Fruit fly (Drosophila melanogaster) whole organism, embryonic: Measurements from ENCODE around the gene Dlip1.

Experiments used
- CG10366 ChIP-seq: fragments of 200-800 bp; sonication (Bioruptor generic); IDR thresholded peaks from 2 replicates; pipeline ENCODE4 v1.3.6; 2022; ENCODE audit warnings: missing biosample characterization, missing genetic modification characterization
- CG11093 ChIP-seq: fragments of 200-800 bp; sonication (Bioruptor generic); IDR thresholded peaks from 3 replicates; pipeline ENCODE4 v1.3.6; 2022; ENCODE audit warnings: missing biosample characterization, missing genetic modification characterization
- CG11695 ChIP-seq: fragments of 200-800 bp; sonication (Bioruptor generic); IDR thresholded peaks from 3 replicates; pipeline ENCODE4 v1.3.6; 2022; ENCODE audit warnings: missing biosample characterization, missing genetic modification characterization
- CG12236 ChIP-seq: fragments of 200-800 bp; sonication (Bioruptor generic); optimal IDR thresholded peaks from 2 replicates; lab custom pipeline; 2016; ENCODE audit warnings: missing biosample characterization, missing genetic modification characterization
- CG1233 ChIP-seq: fragments of 200-800 bp; sonication (Bioruptor generic); optimal IDR thresholded peaks from 4 replicates; lab custom pipeline; 2018; ENCODE audit warnings: missing biosample characterization, mild to moderate bottlenecking, missing genetic modification characterization
- CG12391 ChIP-seq: fragments of 200-800 bp; sonication (Bioruptor generic); optimal IDR thresholded peaks from 3 replicates; lab custom pipeline; 2018; ENCODE audit warnings: missing biosample characterization, mild to moderate bottlenecking, missing genetic modification characterization, moderate library complexity
- CG13123 ChIP-seq: fragments of 200-800 bp; sonication (Bioruptor generic); optimal IDR thresholded peaks from 2 replicates; lab custom pipeline; 2016; ENCODE audit warnings: missing biosample characterization, missing genetic modification characterization
- CG13775 ChIP-seq: fragments of 200-800 bp; sonication (Bioruptor generic); optimal IDR thresholded peaks from 3 replicates; lab custom pipeline; 2017; ENCODE audit warnings: missing biosample characterization, mild to moderate bottlenecking, missing genetic modification characterization
- CG17385 ChIP-seq: fragments of 200-800 bp; sonication (Bioruptor generic); optimal IDR thresholded peaks from 3 replicates; lab custom pipeline; 2018; ENCODE audit warnings: missing biosample characterization, mild to moderate bottlenecking, missing genetic modification characterization
- CG17829 ChIP-seq: fragments of 200-800 bp; optimal IDR thresholded peaks from 2 replicates; lab custom pipeline; 2019; ENCODE audit warnings: missing biosample characterization, mild to moderate bottlenecking, missing genetic modification characterization, moderate library complexity
- CG17912 ChIP-seq: fragments of 200-800 bp; sonication (Bioruptor generic); optimal IDR thresholded peaks from 2 replicates; lab custom pipeline; 2018; ENCODE audit warnings: missing biosample characterization, mild to moderate bottlenecking, missing genetic modification characterization
- CG18619 ChIP-seq: fragments of 200-800 bp; sonication (Bioruptor generic); optimal IDR thresholded peaks from 3 replicates; lab custom pipeline; 2017; ENCODE audit warnings: missing biosample characterization, mild to moderate bottlenecking, missing genetic modification characterization
- CG2120 ChIP-seq: fragments of 200-800 bp; sonication (Bioruptor generic); optimal IDR thresholded peaks from 3 replicates; lab custom pipeline; 2016; ENCODE audit warnings: missing biosample characterization, missing genetic modification characterization
- CG2889 ChIP-seq: fragments of 200-800 bp; sonication (Bioruptor generic); IDR thresholded peaks from 3 replicates; pipeline ENCODE4 v1.3.6; 2022; ENCODE audit warnings: missing biosample characterization, missing genetic modification characterization
- CG4360 ChIP-seq: fragments of 200-800 bp; sonication (Bioruptor generic); IDR thresholded peaks from 2 replicates; pipeline ENCODE4 v1.3.6; 2022; ENCODE audit warnings: missing biosample characterization, missing genetic modification characterization
- CG6654 ChIP-seq: fragments of 200-800 bp; sonication (Bioruptor generic); optimal IDR thresholded peaks from 2 replicates; lab custom pipeline; 2017; ENCODE audit warnings: missing biosample characterization, mild to moderate bottlenecking, missing genetic modification characterization
- CG7786 ChIP-seq: fragments of 200-800 bp; sonication (Bioruptor generic); optimal IDR thresholded peaks from 2 replicates; lab custom pipeline; 2016; ENCODE audit warnings: missing biosample characterization, missing genetic modification characterization
- CG7928 ChIP-seq: fragments of 200-800 bp; sonication (Bioruptor generic); optimal IDR thresholded peaks from 2 replicates; lab custom pipeline; 2017; ENCODE audit warnings: missing biosample characterization, mild to moderate bottlenecking, missing genetic modification characterization
- CG9932 ChIP-seq: fragments of 200-800 bp; sonication (Bioruptor generic); IDR thresholded peaks from 2 replicates; pipeline ENCODE4 v1.3.6; 2022; ENCODE audit warnings: missing biosample characterization, missing genetic modification characterization
- D19B ChIP-seq: fragments of 200-800 bp; sonication (Bioruptor generic); optimal IDR thresholded peaks from 2 replicates; lab custom pipeline; 2017; ENCODE audit warnings: missing biosample characterization, mild to moderate bottlenecking, missing genetic modification characterization
- GATAe ChIP-seq: fragments of 200-800 bp; sonication (Bioruptor generic); conservative IDR thresholded peaks from 2 replicates; pipeline ENCODE4 v1.3.6; 2022; ENCODE audit warnings: missing biosample characterization, missing genetic modification characterization
- H2.0 ChIP-seq: fragments of 200-800 bp; sonication (Bioruptor generic); IDR thresholded peaks from 2 replicates; pipeline ENCODE4 v1.3.6; 2022; ENCODE audit warnings: missing biosample characterization, missing genetic modification characterization
- MBD-R2 ChIP-seq: fragments of 200-800 bp; sonication (Bioruptor generic); IDR thresholded peaks from 2 replicates; pipeline ENCODE4 v1.3.6; 2022; ENCODE audit warnings: missing biosample characterization, missing genetic modification characterization
- Meics ChIP-seq: fragments of 200-800 bp; sonication (Bioruptor generic); optimal IDR thresholded peaks from 2 replicates; lab custom pipeline; 2017; ENCODE audit warnings: missing biosample characterization, mild to moderate bottlenecking, missing genetic modification characterization
- Nf-YC ChIP-seq: fragments of 200-800 bp; optimal IDR thresholded peaks from 3 replicates; lab custom pipeline; 2019; ENCODE audit warnings: missing biosample characterization, mild to moderate bottlenecking, missing genetic modification characterization, moderate library complexity
- Oli ChIP-seq: fragments of 200-800 bp; sonication (Bioruptor generic); optimal IDR thresholded peaks from 2 replicates; lab custom pipeline; 2018; ENCODE audit warnings: missing biosample characterization, mild to moderate bottlenecking, missing genetic modification characterization, moderate library complexity
- Rx ChIP-seq: fragments of 200-800 bp; sonication (Bioruptor generic); IDR thresholded peaks from 2 replicates; pipeline ENCODE4 v1.3.6; 2022; ENCODE audit warnings: missing biosample characterization, missing genetic modification characterization
- Six4 ChIP-seq: fragments of 200-800 bp; sonication (Bioruptor generic); optimal IDR thresholded peaks from 2 replicates; lab custom pipeline; 2016; ENCODE audit warnings: missing biosample characterization, missing genetic modification characterization
- Sox100B ChIP-seq: fragments of 200-800 bp; sonication (Bioruptor generic); optimal IDR thresholded peaks from 3 replicates; lab custom pipeline; 2018; ENCODE audit warnings: missing biosample characterization, mild to moderate bottlenecking, missing genetic modification characterization
- Xbp1 ChIP-seq: fragments of 200-800 bp; sonication (Bioruptor generic); optimal IDR thresholded peaks from 3 replicates; lab custom pipeline; 2016; ENCODE audit warnings: missing biosample characterization, mild to moderate bottlenecking, missing genetic modification characterization
- ac ChIP-seq: fragments of 200-800 bp; sonication (Bioruptor generic); optimal IDR thresholded peaks from 3 replicates; lab custom pipeline; 2017; ENCODE audit warnings: missing biosample characterization, mild to moderate bottlenecking, missing genetic modification characterization
- cg ChIP-seq: fragments of 200-800 bp; sonication (Bioruptor generic); optimal IDR thresholded peaks from 3 replicates; lab custom pipeline; 2019; ENCODE audit warnings: missing biosample characterization, mild to moderate bottlenecking, missing genetic modification characterization, moderate library complexity
- cwo ChIP-seq: fragments of 200-800 bp; sonication (Bioruptor generic); optimal IDR thresholded peaks from 3 replicates; lab custom pipeline; 2017; ENCODE audit warnings: missing biosample characterization, missing genetic modification characterization, mild to moderate bottlenecking, moderate library complexity, missing genetic modification reagents
- da ChIP-seq: fragments of 200-800 bp; sonication (Bioruptor generic); optimal IDR thresholded peaks from 2 replicates; lab custom pipeline; 2016; ENCODE audit warnings: missing biosample characterization, missing genetic modification characterization
- ems ChIP-seq: fragments of 200-800 bp; sonication (Bioruptor generic); optimal IDR thresholded peaks from 3 replicates; lab custom pipeline; 2016; ENCODE audit warnings: missing biosample characterization, missing genetic modification characterization
- en ChIP-seq: fragments of 200-800 bp; sonication (Bioruptor generic); optimal IDR thresholded peaks from 2 replicates; lab custom pipeline; 2016; ENCODE audit warnings: missing biosample characterization, missing genetic modification characterization
- eyg ChIP-seq: fragments of 200-800 bp; sonication (Bioruptor generic); optimal IDR thresholded peaks from 3 replicates; lab custom pipeline; 2016; ENCODE audit warnings: missing biosample characterization, missing genetic modification characterization
- fru ChIP-seq: fragments of >200 bp; optimal IDR thresholded peaks from 2 replicates; lab custom pipeline; 2017
- grau ChIP-seq: fragments of 200-800 bp; optimal IDR thresholded peaks from 3 replicates; lab custom pipeline; 2019; ENCODE audit warnings: missing biosample characterization, mild to moderate bottlenecking, missing genetic modification characterization, moderate library complexity
- ind ChIP-seq: fragments of 200-800 bp; sonication (Bioruptor generic); optimal IDR thresholded peaks from 3 replicates; lab custom pipeline; 2016; ENCODE audit warnings: missing biosample characterization, missing genetic modification characterization
- kah ChIP-seq: fragments of 200-800 bp; sonication (Bioruptor generic); optimal IDR thresholded peaks from 2 replicates; lab custom pipeline; 2018; ENCODE audit warnings: missing biosample characterization, mild to moderate bottlenecking, missing genetic modification characterization
- ken ChIP-seq: fragments of 200-800 bp; sonication (Bioruptor generic); IDR thresholded peaks from 3 replicates; pipeline ENCODE4 v1.3.6; 2022; ENCODE audit warnings: missing biosample characterization, missing genetic modification characterization
- pfk ChIP-seq: fragments of 200-800 bp; sonication (Bioruptor generic); optimal IDR thresholded peaks from 2 replicates; lab custom pipeline; 2018; ENCODE audit warnings: missing biosample characterization, mild to moderate bottlenecking, missing genetic modification characterization, moderate library complexity
- ssp ChIP-seq: fragments of 200-800 bp; sonication (Bioruptor generic); IDR thresholded peaks from 2 replicates; pipeline ENCODE4 v1.3.6; 2022; ENCODE audit warnings: missing biosample characterization, missing genetic modification characterization
- tin ChIP-seq: fragments of 200-800 bp; sonication (Bioruptor generic); optimal IDR thresholded peaks from 3 replicates; lab custom pipeline; 2016; ENCODE audit warnings: missing biosample characterization, missing genetic modification characterization
- tna ChIP-seq: fragments of 200-800 bp; sonication (Bioruptor generic); IDR thresholded peaks from 2 replicates; pipeline ENCODE4 v1.3.6; 2022; ENCODE audit warnings: missing biosample characterization, missing genetic modification characterization; ENCODE audit not compliant: partially characterized antibody
- unc-4 ChIP-seq: fragments of 200-800 bp; sonication (Bioruptor generic); IDR thresholded peaks from 2 replicates; pipeline ENCODE4 v1.3.6; 2022; ENCODE audit warnings: missing biosample characterization, missing genetic modification characterization; ENCODE audit not compliant: partially characterized antibody
- usp ChIP-seq: fragments of >200 bp; optimal IDR thresholded peaks from 2 replicates; lab custom pipeline; 2017; ENCODE audit warnings: missing biosample characterization, missing genetic modification characterization
- vvl ChIP-seq: fragments of 200-800 bp; sonication (Bioruptor generic); IDR thresholded peaks from 2 replicates; pipeline ENCODE4 v1.3.6; 2022; ENCODE audit warnings: missing biosample characterization, missing genetic modification characterization
- wek ChIP-seq: fragments of 200-800 bp; sonication (Bioruptor generic); optimal IDR thresholded peaks from 3 replicates; lab custom pipeline; 2018; ENCODE audit warnings: missing biosample characterization, mild to moderate bottlenecking, missing genetic modification characterization, moderate library complexity
- wor ChIP-seq: fragments of 200-800 bp; sonication (Bioruptor generic); IDR thresholded peaks from 2 replicates; pipeline ENCODE4 v1.3.6; 2022; ENCODE audit warnings: missing biosample characterization, missing genetic modification characterization
- z ChIP-seq: fragments of 200-800 bp; sonication (Bioruptor generic); IDR thresholded peaks from 3 replicates; pipeline ENCODE4 v1.3.6; 2022; ENCODE audit warnings: missing biosample characterization, missing genetic modification characterization

Dlip1 gene

DNA sequence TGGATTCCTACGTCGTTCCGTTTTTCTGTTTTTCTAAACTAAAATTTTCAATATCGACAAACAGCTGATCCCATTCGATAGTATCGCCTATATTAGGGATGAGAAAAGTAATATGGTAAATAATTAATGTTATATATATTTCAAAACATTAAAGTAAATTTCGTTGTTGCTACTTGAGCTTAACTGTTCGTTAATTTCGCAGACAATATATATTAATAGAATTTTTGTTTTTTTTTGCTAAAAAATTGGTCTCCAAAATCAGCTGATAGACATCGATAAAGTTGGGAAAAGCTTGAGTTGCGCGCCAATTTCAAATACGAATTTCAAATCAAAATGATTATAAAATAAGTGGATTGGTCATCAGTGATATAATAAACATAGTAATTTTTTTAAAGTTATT, 37.9 kb downstream of the Dlip1 start, which contains the start of gene CG12118 (continued):
- TF ChIP-seq MBD-R2 (GFP tag; lab: Robert Waterston, UW) (peak; percentile 87), D19B (GFP tag; lab: Kevin White, UChicago) (no peak), CG11695 (GFP tag; lab: Robert Waterston, UW) (peak; percentile 67; the same call in 2 of the 3 replicates), eyg (GFP tag; lab: Kevin White, UChicago) (no peak), CG6654 (no peak), da (no peak), Oli (tag; lab: Kevin White, UChicago) (peak; percentile 59), Rx (GFP tag; lab: Robert Waterston, UW) (peak; percentile 45; the same call in 1 of the 2 replicates), CG12236 (GFP tag; lab: Kevin White, UChicago) (no peak), ems (GFP tag; lab: Kevin White, UChicago) (peak; percentile 17), CG10366 (GFP tag; lab: Robert Waterston, UW) (peak; percentile 88), tin (GFP tag; lab: Kevin White, UChicago) (peak; percentile 79), en (GFP tag; lab: Kevin White, UChicago) (no peak), CG17912 (GFP tag; lab: Kevin White, UChicago) (no peak), fru (lab: Kevin White, UChicago) (no peak), CG2120 (GFP tag; lab: Kevin White, UChicago) (peak; percentile 86), CG12391 (tag; lab: Kevin White, UChicago) (peak; percentile 91), wor (peak; percentile 67), CG17385 (GFP tag; lab: Kevin White, UChicago) (peak; percentile 71), ind (GFP tag; lab: Kevin White, UChicago) (peak; percentile 80), H2.0 (GFP tag; lab: Robert Waterston, UW) (peak; percentile 87), CG2889 (GFP tag; lab: Robert Waterston, UW) (peak; percentile 84), CG1233 (GFP tag; lab: Kevin White, UChicago) (peak; percentile 59), CG4360 (GFP tag; lab: Robert Waterston, UW) (no peak), Xbp1 (GFP tag; lab: Kevin White, UChicago) (peak; percentile 90), ken (peak; percentile 87), CG18619 (GFP tag; lab: Kevin White, UChicago) (peak; percentile 57), Six4 (GFP tag; lab: Kevin White, UChicago) (peak; percentile 72), vvl (GFP tag; lab: Robert Waterston, UW) (peak; percentile 91), Nf-YC (tag; lab: Kevin White, UChicago) (peak; percentile 51), usp (GFP tag; lab: Kevin White, UChicago) (no peak), unc-4 (GFP tag; lab: Robert Waterston, UW) (peak; percentile 96), CG7786 (GFP tag; lab: Kevin White, UChicago) (peak; percentile 20), CG13123 (GFP tag; lab: Kevin White, UChicago) (peak; percentile 75), ssp (GFP tag; lab: Robert Waterston, UW) (peak; percentile 74), ac (GFP tag; lab: Kevin White, UChicago) (no peak), tna (GFP tag; lab: Robert Waterston, UW) (peak; percentile 81; the same call in 1 of the 2 replicates), CG13775 (GFP tag; lab: Kevin White, UChicago) (peak; percentile 80), CG11093 (peak; percentile 74), z (GFP tag; lab: Robert Waterston, UW) (no peak), pfk (GFP tag; lab: Kevin White, UChicago) (no peak), Sox100B (GFP tag; lab: Kevin White, UChicago) (peak; percentile 67), cg (GFP tag; lab: Kevin White, UChicago) (no peak), grau (tag; lab: Kevin White, UChicago) (peak; percentile 67), Meics (GFP tag; lab: Kevin White, UChicago) (peak; percentile 73), cwo (GFP tag; lab: Kevin White, UChicago) (peak; percentile 49), kah (no peak), CG17829 (tag; lab: Kevin White, UChicago) (peak; percentile 74), GATAe (GFP tag; lab: Robert Waterston, UW) (no peak; the same call in 1 of the 2 replicates), CG7928 (GFP tag; lab: Kevin White, UChicago) (peak; percentile 22), wek (GFP tag; lab: Kevin White, UChicago) (no peak), CG9932 (GFP tag; lab: Robert Waterston, UW) (peak; percentile 89)
